Worm (Caenorhabditis elegans) whole organism, L1 larva: Measurements from ENCODE around the gene T05C12.1.

Source experiments
- C16A3.4 ChIP-seq: fragments of 150-350 bp; optimal IDR thresholded peaks from 2 replicates; lab custom pipeline; 2014; ENCODE audit warnings: missing biosample characterization, missing genetic modification characterization
- Y116A8C.19 ChIP-seq: sonication (generic microtip); optimal IDR thresholded peaks from 2 replicates; lab custom pipeline; 2016; ENCODE audit warnings: missing compliant biosample characterization, missing genetic modification characterization, borderline replicate concordance
- aly-2 ChIP-seq: fragments of 150-350 bp; optimal IDR thresholded peaks from 2 replicates; lab custom pipeline; 2014; ENCODE audit warnings: missing biosample characterization, missing genetic modification characterization
- blmp-1 ChIP-seq: fragments of 150-350 bp; optimal IDR thresholded peaks from 2 replicates; lab custom pipeline; 2014; ENCODE audit warnings: missing biosample characterization, missing genetic modification characterization
- ceh-63 ChIP-seq: fragments of 200-800 bp; sonication (Bioruptor generic); optimal IDR thresholded peaks from 2 replicates; lab custom pipeline; 2018; ENCODE audit warnings: mild to moderate bottlenecking, missing genetic modification characterization, missing compliant biosample characterization
- ceh-82 ChIP-seq, 3 experiments: fragments of 150-350 bp in 1 of 3; sonication (generic microtip) in 2 of 3; optimal IDR thresholded peaks; 2 replicates each; lab custom pipeline; 2014 to 2017; ENCODE audit warnings: missing biosample characterization in 3 of 3, missing genetic modification characterization in 3 of 3
- ceh-88 ChIP-seq: fragments of 200-800 bp; sonication (Bioruptor generic); IDR thresholded peaks from 2 replicates; pipeline ENCODE4 v1.3.6; 2022; ENCODE audit warnings: missing genetic modification characterization, missing compliant biosample characterization
- ceh-90 ChIP-seq: sonication (generic microtip); optimal IDR thresholded peaks from 2 replicates; lab custom pipeline; 2016; ENCODE audit warnings: missing genetic modification characterization, missing compliant biosample characterization
- ces-1 ChIP-seq: fragments of 150-350 bp; optimal IDR thresholded peaks from 2 replicates; lab custom pipeline; 2014; ENCODE audit warnings: missing biosample characterization, missing genetic modification reagents, missing genetic modification characterization
- efl-1 ChIP-seq, 4 experiments: fragments of 150-350 bp; optimal IDR thresholded peaks in 3 of 4; peaks in 1 of 4; 1 replicate in 1 of 4; 2 replicates in 3 of 4; lab custom pipeline; 2014; ENCODE audit warnings: missing biosample characterization in 2 of 4, missing genetic modification characterization in 2 of 4, missing genetic modification reagents in 2 of 4
- elt-3 ChIP-seq, 6 experiments: fragments of 150-350 bp in 1 of 6; sonication (generic microtip); optimal IDR thresholded peaks; 2 replicates each; lab custom pipeline; 2017 to 2018; ENCODE audit warnings: missing biosample characterization in 6 of 6, missing genetic modification characterization in 6 of 6, inconsistent platforms in 1 of 6
- ets-5 ChIP-seq: fragments of 200-800 bp; sonication (Bioruptor generic); IDR thresholded peaks from 2 replicates; pipeline ENCODE4 v1.3.6; 2022; ENCODE audit warnings: missing genetic modification characterization, missing compliant biosample characterization
- fkh-4 ChIP-seq: sonication (generic microtip); optimal IDR thresholded peaks from 2 replicates; lab custom pipeline; 2016; ENCODE audit warnings: missing compliant biosample characterization, missing genetic modification characterization, borderline replicate concordance
- fos-1 ChIP-seq: fragments of 150-350 bp; optimal IDR thresholded peaks from 2 replicates; lab custom pipeline; 2014; ENCODE audit warnings: missing biosample characterization, missing genetic modification characterization
- hlh-17 ChIP-seq: fragments of 200-800 bp; sonication (Bioruptor generic); optimal IDR thresholded peaks from 2 replicates; lab custom pipeline; 2018; ENCODE audit warnings: missing genetic modification characterization, mild to moderate bottlenecking, missing compliant biosample characterization, moderate library complexity, borderline replicate concordance
- hlh-4 ChIP-seq: sonication (generic microtip); optimal IDR thresholded peaks from 2 replicates; lab custom pipeline; 2016; ENCODE audit warnings: mild to moderate bottlenecking, missing genetic modification characterization, missing compliant biosample characterization
- jun-1 ChIP-seq: fragments of 150-350 bp; optimal IDR thresholded peaks from 2 replicates; lab custom pipeline; 2014; ENCODE audit warnings: missing biosample characterization, missing genetic modification reagents, missing genetic modification characterization
- lin-14 ChIP-seq: fragments of 200-800 bp; sonication (Bioruptor generic); optimal IDR thresholded peaks from 2 replicates; lab custom pipeline; 2018; ENCODE audit warnings: mild to moderate bottlenecking, missing genetic modification characterization, moderate library complexity, missing compliant biosample characterization
- lin-35 ChIP-seq, 2 experiments: fragments of 150-350 bp; optimal IDR thresholded peaks; 2 replicates each; lab custom pipeline; 2014; ENCODE audit warnings: missing biosample characterization in 2 of 2, missing genetic modification characterization in 2 of 2, missing genetic modification reagents in 2 of 2
- lir-3 ChIP-seq: sonication (generic microtip); optimal IDR thresholded peaks from 2 replicates; lab custom pipeline; 2016; ENCODE audit warnings: mild to moderate bottlenecking, missing genetic modification characterization, moderate library complexity, missing compliant biosample characterization; ENCODE audit not compliant: poor library complexity
- mab-9 ChIP-seq: fragments of 200-800 bp; sonication (Bioruptor generic); IDR thresholded peaks from 2 replicates; pipeline ENCODE4 v1.3.6; 2022; ENCODE audit warnings: missing genetic modification reagents, missing genetic modification characterization, missing compliant biosample characterization
- mep-1 ChIP-seq: fragments of 150-350 bp; optimal IDR thresholded peaks from 2 replicates; lab custom pipeline; 2014; ENCODE audit warnings: missing biosample characterization, missing genetic modification characterization
- nhr-11 ChIP-seq: fragments of 150-350 bp; optimal IDR thresholded peaks from 2 replicates; lab custom pipeline; 2014; ENCODE audit warnings: missing biosample characterization, missing genetic modification characterization
- nhr-19 ChIP-seq: fragments of 200-800 bp; sonication (Bioruptor generic); conservative IDR thresholded peaks from 2 replicates; pipeline ENCODE4 v1.3.6; 2022; ENCODE audit warnings: missing genetic modification characterization, missing compliant biosample characterization
- nhr-20 ChIP-seq: sonication (generic microtip); optimal IDR thresholded peaks from 2 replicates; lab custom pipeline; 2016; ENCODE audit warnings: mild to moderate bottlenecking, missing genetic modification characterization, missing compliant biosample characterization
- nhr-237 ChIP-seq: fragments of 150-350 bp; optimal IDR thresholded peaks from 2 replicates; lab custom pipeline; 2014; ENCODE audit warnings: missing biosample characterization, missing genetic modification characterization
- nhr-28 ChIP-seq: fragments of 150-350 bp; optimal IDR thresholded peaks from 2 replicates; lab custom pipeline; 2014; ENCODE audit warnings: missing biosample characterization, missing genetic modification characterization
- nhr-47 ChIP-seq: sonication (generic microtip); optimal IDR thresholded peaks from 2 replicates; lab custom pipeline; 2016; ENCODE audit warnings: mild to moderate bottlenecking, missing genetic modification characterization, moderate library complexity, missing compliant biosample characterization
- nhr-71 ChIP-seq: sonication (generic microtip); optimal IDR thresholded peaks from 2 replicates; lab custom pipeline; 2016; ENCODE audit warnings: mild to moderate bottlenecking, missing genetic modification characterization, moderate library complexity, missing compliant biosample characterization
- nhr-85 ChIP-seq: sonication (generic microtip); peaks from one replicate; lab custom pipeline; 2016; ENCODE audit warnings: missing genetic modification characterization, inconsistent platforms, missing compliant biosample characterization
- pag-3 ChIP-seq: sonication (generic microtip); optimal IDR thresholded peaks from 2 replicates; lab custom pipeline; 2017; ENCODE audit warnings: missing genetic modification characterization, mild to moderate bottlenecking, missing compliant biosample characterization, antibody characterized with exemption, borderline replicate concordance; ENCODE audit not compliant: insufficient read depth
- snpc-4 ChIP-seq: fragments of 150-350 bp; optimal IDR thresholded peaks from 2 replicates; lab custom pipeline; 2014; ENCODE audit warnings: missing biosample characterization, missing genetic modification characterization
- snu-23 ChIP-seq: sonication (generic microtip); optimal IDR thresholded peaks from 2 replicates; lab custom pipeline; 2016; ENCODE audit warnings: missing genetic modification characterization, missing compliant biosample characterization
- sox-4 ChIP-seq: sonication (generic microtip); optimal IDR thresholded peaks from 2 replicates; lab custom pipeline; 2016; ENCODE audit warnings: missing genetic modification characterization, missing compliant biosample characterization
- sptf-1 ChIP-seq: fragments of 150-350 bp; optimal IDR thresholded peaks from 2 replicates; lab custom pipeline; 2014; ENCODE audit warnings: missing biosample characterization, missing genetic modification characterization
- swsn-7 ChIP-seq: sonication (generic microtip); optimal IDR thresholded peaks from 2 replicates; lab custom pipeline; 2016; ENCODE audit warnings: missing genetic modification characterization, missing compliant biosample characterization
- tbx-2 ChIP-seq: sonication (generic microtip); optimal IDR thresholded peaks from 2 replicates; lab custom pipeline; 2016; ENCODE audit warnings: missing genetic modification characterization, missing compliant biosample characterization
- tlp-1 ChIP-seq: fragments of 150-350 bp; optimal IDR thresholded peaks from 2 replicates; lab custom pipeline; 2014; ENCODE audit warnings: missing biosample characterization, missing genetic modification characterization
- unc-130 ChIP-seq: fragments of 150-350 bp; optimal IDR thresholded peaks from 2 replicates; lab custom pipeline; 2017; ENCODE audit warnings: missing biosample characterization, missing genetic modification characterization, inconsistent platforms
- unc-30 ChIP-seq: sonication (generic microtip); optimal IDR thresholded peaks from 2 replicates; lab custom pipeline; 2017; ENCODE audit warnings: missing biosample characterization, missing genetic modification characterization
- unc-86 ChIP-seq: sonication (generic microtip); optimal IDR thresholded peaks from 2 replicates; lab custom pipeline; 2016; ENCODE audit warnings: missing genetic modification characterization, missing compliant biosample characterization
- zag-1 ChIP-seq: fragments of 150-350 bp; optimal IDR thresholded peaks from 2 replicates; lab custom pipeline; 2014; ENCODE audit warnings: missing biosample characterization, missing genetic modification characterization
- zip-4 ChIP-seq: fragments of 200-800 bp; sonication (Bioruptor generic); optimal IDR thresholded peaks from 2 replicates; lab custom pipeline; 2018; ENCODE audit warnings: mild to moderate bottlenecking, missing genetic modification characterization, moderate library complexity, missing compliant biosample characterization
- ztf-4 ChIP-seq: fragments of 150-350 bp; optimal IDR thresholded peaks from 2 replicates; lab custom pipeline; 2014; ENCODE audit warnings: missing biosample characterization, missing genetic modification characterization

T05C12.1 gene

DNA sequence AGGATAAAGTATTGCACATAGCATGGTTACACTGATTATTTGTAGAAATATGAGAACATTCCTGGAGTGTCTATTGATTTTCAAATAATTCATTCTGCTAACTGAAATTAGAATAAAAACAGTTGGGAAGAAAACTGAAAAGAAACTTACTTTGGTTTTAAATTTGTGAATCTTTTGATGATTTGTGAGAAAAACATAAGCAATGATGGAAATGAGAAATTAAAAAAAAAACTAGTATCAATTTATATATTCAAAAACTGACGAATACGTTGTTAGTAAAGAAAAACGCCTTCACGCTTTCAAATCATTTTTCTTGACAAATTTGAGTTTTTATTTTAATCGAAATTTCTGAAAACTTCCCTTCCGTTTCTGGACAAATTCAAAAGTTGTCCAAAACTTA lies 19.6 kb downstream of the T05C12.1 start, which contains the start of gene T05C12.9:
T05C12.9 (minus strand) TSS at position 101 of the 400 bp plus-strand sequence.
- TF ChIP-seq nhr-71 (tag; lab: Kevin White, UChicago): no peak
- no peak for TF ChIP-seq nhr-237 (tag; lab: Kevin White, UChicago)
- TF ChIP-seq pag-3 (tag; lab: Kevin White, UChicago): no peak
- no peak for TF ChIP-seq Y116A8C.19 (tag; lab: Kevin White, UChicago)
- TF ChIP-seq blmp-1 (tag; lab: Kevin White, UChicago): no peak
- TF ChIP-seq aly-2 (tag; lab: Kevin White, UChicago): no peak
- no peak for TF ChIP-seq nhr-28 (tag; lab: Kevin White, UChicago)
- TF ChIP-seq nhr-85: no peak

DNA sequence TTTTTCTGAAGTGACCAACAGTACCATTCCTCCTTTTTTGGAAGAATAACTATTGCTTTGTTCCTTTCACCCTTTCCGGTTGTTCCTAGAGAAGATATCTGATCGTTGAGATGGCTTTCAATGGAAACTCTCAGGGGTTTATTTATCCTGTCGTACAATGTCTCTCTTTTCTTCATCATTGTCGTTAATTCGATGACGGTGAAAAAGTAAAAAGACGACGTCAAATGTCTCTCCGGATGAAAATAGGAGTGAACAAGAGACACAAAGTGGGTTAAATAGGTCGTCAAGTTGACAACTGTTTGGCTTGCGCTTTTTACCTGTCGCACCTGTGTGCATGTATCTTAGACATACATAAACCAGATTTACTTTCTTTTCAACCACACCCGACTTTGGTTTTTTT lies 20.4 kb downstream of the T05C12.1 start:
- TF ChIP-seq blmp-1 (tag; lab: Kevin White, UChicago) (peak; percentile 96), ceh-82 (tag; optimal IDR thresholded peaks at IDR 0.05; lab: Kevin White, UChicago) (no peak)

DNA sequence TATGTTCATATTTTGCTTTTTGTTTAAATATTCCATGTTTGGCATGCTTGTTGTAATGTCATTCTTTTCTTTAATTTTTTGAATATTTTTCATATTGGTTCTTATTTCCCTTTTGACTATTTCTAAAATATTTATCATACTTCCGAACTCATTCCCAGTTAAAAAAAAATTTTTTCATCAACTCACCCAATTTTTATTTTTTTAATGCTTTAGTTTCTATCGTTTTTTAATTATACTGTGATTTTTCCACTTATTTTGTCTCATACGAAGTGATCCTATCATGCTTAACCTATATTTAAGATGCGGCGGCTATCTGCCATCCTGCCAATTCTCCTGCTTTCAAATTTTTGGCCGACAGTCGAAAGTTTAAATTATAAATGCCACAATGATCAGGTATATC lies 25.0 kb downstream of the T05C12.1 start, which contains the start of gene qua-1:
qua-1 (plus strand) TSS at position 301 of the 400 bp plus-strand sequence.
- TF ChIP-seq aly-2 (tag; lab: Kevin White, UChicago) (no peak), snu-23 (no peak), hlh-17 (GFP tag; lab: Kevin White, UChicago) (no peak), ztf-4 (no peak), ceh-90 (no peak), sox-4 (tag; lab: Kevin White, UChicago) (no peak), blmp-1 (tag; lab: Kevin White, UChicago) (no peak), jun-1 (tag; lab: Kevin White, UChicago) (no peak), efl-1 (optimal IDR thresholded peaks at IDR 0.05; lab: Kevin White, UChicago) (no peak), efl-1 (GFP tag; optimal IDR thresholded peaks at IDR 0.05 in 1 of 2; lab: Kevin White, UChicago) (no peak), mep-1 (tag; lab: Kevin White, UChicago) (no peak), ceh-88 (GFP tag; lab: Robert Waterston, UW) (no peak), nhr-47 (tag; lab: Kevin White, UChicago) (no peak), elt-3 (tag; optimal IDR thresholded peaks at IDR 0.05; lab: Kevin White, UChicago) (no peak)
- TF ChIP-seq, all 84 proteins: peak for 0

DNA sequence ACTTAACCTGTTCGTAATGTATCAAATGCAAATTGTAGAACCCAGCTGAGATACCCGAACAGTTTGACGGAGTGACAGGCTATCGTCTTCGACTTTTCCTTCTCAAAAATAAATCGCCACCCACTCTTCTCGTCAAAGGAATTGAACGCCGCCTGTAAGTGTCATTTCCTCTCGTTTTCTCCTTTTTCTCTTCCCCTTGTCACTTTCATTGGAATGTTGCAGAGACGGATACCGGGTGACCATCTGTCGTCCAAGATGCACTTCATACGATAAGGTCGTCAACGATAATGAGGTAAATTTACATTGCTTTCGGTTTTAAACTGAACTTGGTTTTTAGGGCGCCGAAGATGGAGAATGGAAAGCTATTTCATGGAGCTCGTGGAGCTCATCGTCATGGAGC lies 26.3 kb downstream of the T05C12.1 start:
- TF ChIP-seq blmp-1 (tag; lab: Kevin White, UChicago) (peak; percentile 100), sptf-1 (tag; lab: Kevin White, UChicago) (no peak), ces-1 (no peak), nhr-11 (tag; lab: Kevin White, UChicago) (no peak), snpc-4 (tag; lab: Kevin White, UChicago) (no peak), lin-14 (GFP tag; lab: Kevin White, UChicago) (peak; percentile 34), zag-1 (no peak), lin-35 (GFP tag; optimal IDR thresholded peaks at IDR 0.05; lab: Kevin White, UChicago) (no peak), unc-86 (no peak), ceh-63 (GFP tag; lab: Kevin White, UChicago) (no peak), unc-30 (no peak), jun-1 (tag; lab: Kevin White, UChicago) (no peak), nhr-85 (peak; percentile 30), tlp-1 (tag; lab: Kevin White, UChicago) (no peak), zip-4 (GFP tag; lab: Kevin White, UChicago) (no peak), swsn-7 (no peak), elt-3 (tag; optimal IDR thresholded peaks at IDR 0.05; lab: Kevin White, UChicago) (peak in 1 of 6 experiments; percentile 27), fkh-4 (tag; lab: Kevin White, UChicago) (no peak), nhr-71 (tag; lab: Kevin White, UChicago) (no peak)

DNA sequence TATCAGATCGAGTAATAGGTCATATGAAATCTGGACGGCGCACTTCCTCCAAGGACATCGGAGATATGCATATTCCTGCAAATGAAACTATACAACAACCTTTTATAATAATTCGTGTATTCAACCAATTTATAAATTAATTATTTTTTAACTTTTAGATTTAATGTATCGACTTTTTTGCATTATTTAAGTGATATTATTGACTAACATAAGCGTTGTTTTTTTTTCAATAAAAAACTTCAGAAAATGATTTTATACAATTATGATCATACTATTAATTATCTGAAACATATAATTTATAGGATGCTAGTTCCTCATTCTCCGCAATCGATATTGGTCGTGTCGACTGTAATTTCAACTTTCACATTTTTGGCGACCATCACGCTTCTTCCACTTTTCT lies 30.6 kb downstream of the T05C12.1 start, which contains the start of gene col-76:
col-76 (plus strand) TSS at position 301 of the 400 bp plus-strand sequence.
- TF ChIP-seq nhr-71 (tag; lab: Kevin White, UChicago) (no peak), nhr-11 (tag; lab: Kevin White, UChicago) (no peak), elt-3 (tag; optimal IDR thresholded peaks at IDR 0.05; lab: Kevin White, UChicago) (no peak), hlh-4 (tag; lab: Kevin White, UChicago) (no peak), nhr-20 (tag; lab: Kevin White, UChicago) (no peak), tbx-2 (tag; lab: Kevin White, UChicago) (no peak), mab-9 (GFP tag; lab: Robert Waterston, UW) (no peak), nhr-85 (no peak), unc-130 (no peak), fos-1 (no peak), ets-5 (no peak), fkh-4 (tag; lab: Kevin White, UChicago) (no peak), Y116A8C.19 (tag; lab: Kevin White, UChicago) (no peak), lin-14 (GFP tag; lab: Kevin White, UChicago) (no peak), tlp-1 (tag; lab: Kevin White, UChicago) (no peak), C16A3.4 (tag; lab: Kevin White, UChicago) (no peak), nhr-19 (GFP tag; lab: Robert Waterston, UW) (no peak), lir-3 (tag; lab: Kevin White, UChicago) (no peak)
